Worm (Caenorhabditis elegans) whole organism, L4 larva: ENCODE data around the gene srx-10.

ENCODE experiments used
- R02D3.7 ChIP-seq: fragments of 150-350 bp; sonication (generic microtip); optimal IDR thresholded peaks from 3 replicates; lab custom pipeline; 2014; ENCODE audit warnings: missing biosample characterization, missing genetic modification characterization
- ama-1 ChIP-seq: fragments of 150-350 bp; optimal IDR thresholded peaks from 2 replicates; lab custom pipeline; 2014; ENCODE audit warnings: inconsistent platforms, mixed read lengths
- unc-130 ChIP-seq: sonication (generic microtip); optimal IDR thresholded peaks from 2 replicates; lab custom pipeline; 2016; ENCODE audit warnings: missing genetic modification reagents, missing genetic modification characterization, missing compliant biosample characterization

- TF ChIP-seq unc-130 (GFP tag; lab: Kevin White, UChicago) (no peak), R02D3.7 (tag; lab: Kevin White, UChicago) (no peak), ama-1 (lab: Kevin White, UChicago) (no peak)
These were observed 11.7 kb downstream of the srx-10 start, which contains the start of gene R10D12.1 for ce11 chrV:13934545-13934944.
